Fruit fly (Drosophila melanogaster): ENCODE results near the gene CG42367.

The CG42367 gene

dm6 chr2L:9893183-9893582, 37.2 kb upstream of the CG42367 start, which contains the start of gene mtDNA-helicase (continued):
- TF ChIP-seq fu2 (GFP tag; optimal IDR thresholded peaks at IDR 0.05) = no peak
- TF ChIP-seq CG10267 (tag; optimal IDR thresholded peaks at IDR 0.05) = peak; percentile 9
- no peak for TF ChIP-seq CG9817 (tag; optimal IDR thresholded peaks at IDR 0.05)
- TF ChIP-seq klu (GFP tag; IDR thresholded peaks at IDR 0.05) = peak; percentile 38; the same call in 1 of the 2 replicates
- TF ChIP-seq CG18599 (GFP tag; optimal IDR thresholded peaks at IDR 0.05) = no peak
- TF ChIP-seq tna (GFP tag; IDR thresholded peaks at IDR 0.05; ENCODE audit: partially characterized antibody) = peak; percentile 51
- no peak for TF ChIP-seq slp2 (GFP tag; optimal IDR thresholded peaks at IDR 0.05)
- peak; percentile 48 for TF ChIP-seq phol (tag; optimal IDR thresholded peaks at IDR 0.05)
- peak; percentile 62 for TF ChIP-seq Scr (GFP tag; IDR thresholded peaks at IDR 0.05; ENCODE audit: partially characterized antibody)
- TF ChIP-seq CG9797 (GFP tag; optimal IDR thresholded peaks at IDR 0.05) = no peak
- TF ChIP-seq org-1 (GFP tag; optimal IDR thresholded peaks at IDR 0.05) = no peak
- no peak for TF ChIP-seq croc (GFP tag; conservative IDR thresholded peaks at IDR 0.05)
- peak; percentile 1 for TF ChIP-seq trem (tag; optimal IDR thresholded peaks at IDR 0.05)
- TF ChIP-seq CHES-1-like (GFP tag; optimal IDR thresholded peaks at IDR 0.05) = peak; percentile 6
- TF ChIP-seq sd (tag; optimal IDR thresholded peaks at IDR 0.05) = peak; percentile 79
- peak; percentile 51; the same call in 1 of the 2 replicates for TF ChIP-seq hbn (GFP tag; IDR thresholded peaks at IDR 0.05; ENCODE audit: partially characterized antibody)
- peak; percentile 62; the same call in 1 of the 3 replicates for TF ChIP-seq CG6791 (GFP tag; IDR thresholded peaks at IDR 0.05; ENCODE audit: partially characterized antibody)
- no peak for TF ChIP-seq maf-S (GFP tag; optimal IDR thresholded peaks at IDR 0.05)
- TF ChIP-seq BEAF-32 (GFP tag; optimal IDR thresholded peaks at IDR 0.05) = peak; percentile 58
- no peak for TF ChIP-seq chm (GFP tag; IDR thresholded peaks at IDR 0.05)
- TF ChIP-seq gsb-n (tag; optimal IDR thresholded peaks at IDR 0.05) = no peak
- TF ChIP-seq Antp (GFP tag; optimal IDR thresholded peaks at IDR 0.05) = no peak
- no peak for TF ChIP-seq CG1792 (GFP tag; optimal IDR thresholded peaks at IDR 0.05)
- peak; percentile 16 for TF ChIP-seq CG34376 (GFP tag; optimal IDR thresholded peaks at IDR 0.05)
- no peak for TF ChIP-seq ems (GFP tag; optimal IDR thresholded peaks at IDR 0.05)
- TF ChIP-seq CG11085 (GFP tag; IDR thresholded peaks at IDR 0.05) = no peak
- 0 out of 2 replicates have a peak, but pooled peaks have one; percentile 41 for TF ChIP-seq nerfin-2 (GFP tag; IDR thresholded peaks at IDR 0.05; ENCODE audit: partially characterized antibody)
- TF ChIP-seq sens (GFP tag) = peak; percentile 73
- TF ChIP-seq pzg (GFP tag; optimal IDR thresholded peaks at IDR 0.05) = peak; percentile 36
- TF ChIP-seq emc (GFP tag; optimal IDR thresholded peaks at IDR 0.05) = no peak
- TF ChIP-seq HLH54F (GFP tag; optimal IDR thresholded peaks at IDR 0.05) = no peak
- no peak for TF ChIP-seq Spps (tag; optimal IDR thresholded peaks at IDR 0.05)
- TF ChIP-seq CG9437 (GFP tag; optimal IDR thresholded peaks at IDR 0.05) = peak; percentile 23
- no peak for TF ChIP-seq caup (GFP tag; optimal IDR thresholded peaks at IDR 0.05; ENCODE audit: severe bottlenecking)
- TF ChIP-seq tin (GFP tag; optimal IDR thresholded peaks at IDR 0.05) = no peak
- no peak for TF ChIP-seq Deaf1 (tag; optimal IDR thresholded peaks at IDR 0.05)
- peak; percentile 72; the same call in 3 of the 4 replicates for TF ChIP-seq Dll (GFP tag; IDR thresholded peaks at IDR 0.05; ENCODE audit: partially characterized antibody)
- TF ChIP-seq Mrtf (GFP tag; IDR thresholded peaks at IDR 0.05) = no peak
- TF ChIP-seq CG8290 (GFP tag; optimal IDR thresholded peaks at IDR 0.05) = no peak
- TF ChIP-seq CG8290 (tag; optimal IDR thresholded peaks at IDR 0.05) = peak in 1 of 2 experiments; percentile 4
- TF ChIP-seq CG7745 (tag; optimal IDR thresholded peaks at IDR 0.05) = no peak
- TF ChIP-seq Chrac-16 (GFP tag; optimal IDR thresholded peaks at IDR 0.05) = no peak
- TF ChIP-seq HmgD (GFP tag; optimal IDR thresholded peaks at IDR 0.05) = no peak
- no peak for TF ChIP-seq CG5953 (GFP tag; IDR thresholded peaks at IDR 0.05)
- TF ChIP-seq Myb (GFP tag; optimal IDR thresholded peaks at IDR 0.05) = peak; percentile 37
- TF ChIP-seq unc-4 (GFP tag; IDR thresholded peaks at IDR 0.05; ENCODE audit: partially characterized antibody) = peak; percentile 56; the same call in 1 of the 2 replicates
- TF ChIP-seq CG9876 (GFP tag; optimal IDR thresholded peaks at IDR 0.05) = no peak
- TF ChIP-seq Ets65A (GFP tag) = no peak
- TF ChIP-seq CG2202 (tag; optimal IDR thresholded peaks at IDR 0.05) = no peak
- no peak for TF ChIP-seq eve (GFP tag; optimal IDR thresholded peaks at IDR 0.05)
- no peak for TF ChIP-seq Xrp1 (GFP tag; IDR thresholded peaks at IDR 0.05)

Measured in whole organism, embryonic.